Worm (Caenorhabditis elegans) whole organism, young adult: ENCODE data around the gene pqn-22.
A peak's percentile ranks its signal among the peaks of the same experiment; 100 is the strongest.

Experiments used
- C17E4.6 ChIP-seq: fragments of 200-800 bp; sonication (Bioruptor generic); IDR thresholded peaks from 2 replicates; pipeline ENCODE4 v1.3.6; 2022; ENCODE audit warnings: missing genetic modification reagents, missing genetic modification characterization, missing compliant biosample characterization
- F33H1.4 ChIP-seq: fragments of 200-800 bp; sonication (Bioruptor generic); IDR thresholded peaks from 2 replicates; pipeline ENCODE4 v1.3.6; 2022; ENCODE audit warnings: missing genetic modification reagents, missing genetic modification characterization, missing compliant biosample characterization
- F37B4.10 ChIP-seq: fragments of 200-800 bp; sonication (Bioruptor generic); IDR thresholded peaks from 2 replicates; pipeline ENCODE4 v1.3.6; 2022; ENCODE audit warnings: missing genetic modification characterization, missing compliant biosample characterization
- F52B5.7 ChIP-seq: sonication (generic microtip); optimal IDR thresholded peaks from 2 replicates; lab custom pipeline; 2016; ENCODE audit warnings: mild to moderate bottlenecking, missing genetic modification characterization, missing compliant biosample characterization
- T07F8.4 ChIP-seq: sonication (generic microtip); optimal IDR thresholded peaks from 2 replicates; lab custom pipeline; 2016; ENCODE audit warnings: mild to moderate bottlenecking, missing genetic modification characterization, moderate library complexity, missing compliant biosample characterization
- Y53G8AR.9 ChIP-seq: fragments of 200-800 bp; sonication (Bioruptor generic); conservative IDR thresholded peaks from 2 replicates; pipeline ENCODE4 v1.3.6; 2022; ENCODE audit warnings: missing genetic modification reagents, missing genetic modification characterization, missing compliant biosample characterization
- Y95B8A.8 ChIP-seq: fragments of 200-800 bp; sonication (Bioruptor generic); IDR thresholded peaks from 2 replicates; pipeline ENCODE4 v1.3.6; 2022; ENCODE audit warnings: missing genetic modification reagents, missing genetic modification characterization, missing compliant biosample characterization
- akir-1 ChIP-seq: fragments of 200-800 bp; sonication (Bioruptor generic); optimal IDR thresholded peaks from 2 replicates; lab custom pipeline; 2018; ENCODE audit warnings: mild to moderate bottlenecking, missing genetic modification characterization, moderate library complexity, missing compliant biosample characterization
- athp-1 ChIP-seq: sonication (generic microtip); optimal IDR thresholded peaks from 2 replicates; lab custom pipeline; 2017; ENCODE audit warnings: mild to moderate bottlenecking, missing genetic modification characterization, missing compliant biosample characterization
- cebp-1 ChIP-seq, 2 experiments: fragments of 200-800 bp in 1 of 2; sonication (Bioruptor generic) in 1 of 2; sonication (generic microtip) in 1 of 2; IDR thresholded peaks in 1 of 2; optimal IDR thresholded peaks in 1 of 2; 2 replicates each; pipeline versions ENCODE4 v1.3.6 to Lab custom; 2017 to 2022; ENCODE audit warnings: missing compliant biosample characterization in 2 of 2, missing genetic modification characterization in 2 of 2, mild to moderate bottlenecking in 1 of 2, missing genetic modification reagents in 1 of 2, moderate library complexity in 1 of 2
- cebp-2 ChIP-seq: fragments of 200-800 bp; sonication (Bioruptor generic); IDR thresholded peaks from 2 replicates; pipeline ENCODE4 v1.3.6; 2022; ENCODE audit warnings: missing genetic modification characterization, missing compliant biosample characterization
- efl-1 ChIP-seq: fragments of 150-350 bp; optimal IDR thresholded peaks from 2 replicates; lab custom pipeline; 2014; ENCODE audit warnings: missing biosample characterization, missing genetic modification reagents, missing genetic modification characterization
- egl-44 ChIP-seq: fragments of 200-800 bp; sonication (Bioruptor generic); IDR thresholded peaks from 2 replicates; pipeline ENCODE4 v1.3.6; 2022; ENCODE audit warnings: missing genetic modification reagents, missing genetic modification characterization, missing compliant biosample characterization
- fkh-3 ChIP-seq: sonication (generic microtip); optimal IDR thresholded peaks from 2 replicates; lab custom pipeline; 2016; ENCODE audit warnings: mild to moderate bottlenecking, missing genetic modification characterization, missing compliant biosample characterization
- hlh-12 ChIP-seq: sonication (generic microtip); optimal IDR thresholded peaks from 2 replicates; lab custom pipeline; 2016; ENCODE audit warnings: missing genetic modification characterization, missing compliant biosample characterization
- hmg-1.2 ChIP-seq: fragments of 200-800 bp; sonication (Bioruptor generic); IDR thresholded peaks from 2 replicates; pipeline ENCODE4 v1.3.6; 2022; ENCODE audit warnings: missing genetic modification reagents, missing genetic modification characterization, missing compliant biosample characterization
- hrde-1 ChIP-seq: sonication (generic microtip); optimal IDR thresholded peaks from 2 replicates; lab custom pipeline; 2016; ENCODE audit warnings: missing genetic modification characterization, mild to moderate bottlenecking, missing compliant biosample characterization, moderate library complexity, missing genotype, missing genetic modification reagents, borderline replicate concordance
- lin-35 ChIP-seq, 3 experiments: fragments of 150-350 bp in 2 of 3; sonication (generic microtip) in 1 of 3; optimal IDR thresholded peaks; 2 replicates each; lab custom pipeline; 2014 to 2018; ENCODE audit warnings: missing biosample characterization in 3 of 3, missing genetic modification characterization in 3 of 3, missing genetic modification reagents in 3 of 3
- lsy-27 ChIP-seq: sonication (generic microtip); optimal IDR thresholded peaks from 2 replicates; lab custom pipeline; 2017; ENCODE audit warnings: missing genetic modification characterization, mild to moderate bottlenecking, missing compliant biosample characterization, antibody characterized with exemption, missing genotype, borderline replicate concordance; ENCODE audit not compliant: insufficient read depth
- mxl-1 ChIP-seq: sonication (generic microtip); optimal IDR thresholded peaks from 2 replicates; lab custom pipeline; 2016; ENCODE audit warnings: missing genetic modification characterization, missing compliant biosample characterization
- nfya-2 ChIP-seq: fragments of 200-800 bp; sonication (Bioruptor generic); IDR thresholded peaks from 2 replicates; pipeline ENCODE4 v1.3.6; 2022; ENCODE audit warnings: missing genetic modification reagents, missing genetic modification characterization, missing compliant biosample characterization
- nfyb-1 ChIP-seq: fragments of 200-800 bp; sonication (Bioruptor generic); IDR thresholded peaks from 2 replicates; pipeline ENCODE4 v1.3.6; 2022; ENCODE audit warnings: missing genetic modification reagents, missing genetic modification characterization, missing compliant biosample characterization
- nhr-179 ChIP-seq: sonication (generic microtip); optimal IDR thresholded peaks from 2 replicates; lab custom pipeline; 2016; ENCODE audit warnings: mild to moderate bottlenecking, missing genetic modification characterization, missing compliant biosample characterization
- nhr-80 ChIP-seq: sonication (generic microtip); optimal IDR thresholded peaks from 2 replicates; lab custom pipeline; 2016; ENCODE audit warnings: missing genetic modification characterization, missing compliant biosample characterization
- nhr-90 ChIP-seq: sonication (generic microtip); optimal IDR thresholded peaks from 2 replicates; lab custom pipeline; 2016; ENCODE audit warnings: missing genotype, mild to moderate bottlenecking, missing genetic modification characterization, missing compliant biosample characterization
- pbrm-1 ChIP-seq: fragments of 200-800 bp; sonication (Bioruptor generic); IDR thresholded peaks from 2 replicates; pipeline ENCODE4 v1.3.6; 2022; ENCODE audit warnings: missing genetic modification reagents, missing genetic modification characterization, missing compliant biosample characterization
- rcor-1 ChIP-seq: fragments of 200-800 bp; sonication (Bioruptor generic); IDR thresholded peaks from 2 replicates; pipeline ENCODE4 v1.3.6; 2022; ENCODE audit warnings: missing genetic modification reagents, missing genetic modification characterization, missing compliant biosample characterization
- snpc-1.3 ChIP-seq: sonication (generic microtip); optimal IDR thresholded peaks from 2 replicates; lab custom pipeline; 2017; ENCODE audit warnings: missing genetic modification characterization, mild to moderate bottlenecking, missing compliant biosample characterization, antibody characterized with exemption, moderate library complexity, missing genotype, missing genetic modification reagents; ENCODE audit not compliant: insufficient read depth
- snpc-3.4 ChIP-seq: sonication (generic microtip); optimal IDR thresholded peaks from 2 replicates; lab custom pipeline; 2017; ENCODE audit warnings: missing genetic modification characterization, mild to moderate bottlenecking, missing compliant biosample characterization, antibody characterized with exemption, moderate library complexity, missing genotype, missing genetic modification reagents
- snpc-4 ChIP-seq, 5 experiments: fragments of 150-350 bp in 1 of 5; sonication (generic microtip) in 4 of 5; optimal IDR thresholded peaks; 2 replicates each; lab custom pipeline; 2014 to 2018; ENCODE audit warnings: missing genetic modification characterization in 5 of 5, missing biosample characterization in 3 of 5, antibody characterized with exemption in 2 of 5, mild to moderate bottlenecking in 2 of 5, missing compliant biosample characterization in 2 of 5, missing genotype in 2 of 5, moderate library complexity in 2 of 5, missing genetic modification reagents in 1 of 5
- tbp1 ChIP-seq: fragments of 200-800 bp; sonication (Bioruptor generic); optimal IDR thresholded peaks from 2 replicates; lab custom pipeline; 2018; ENCODE audit warnings: mild to moderate bottlenecking, missing genetic modification characterization, missing compliant biosample characterization
- unc-62 ChIP-seq: fragments of 150-350 bp; optimal IDR thresholded peaks from 2 replicates; lab custom pipeline; 2014; ENCODE audit warnings: missing biosample characterization, missing genetic modification reagents, missing genetic modification characterization
- ztf-28 ChIP-seq: fragments of 200-800 bp; sonication (Bioruptor generic); IDR thresholded peaks from 2 replicates; pipeline ENCODE4 v1.3.6; 2022; ENCODE audit warnings: missing genetic modification reagents, missing genetic modification characterization, missing compliant biosample characterization

The pqn-22 gene

DNA sequence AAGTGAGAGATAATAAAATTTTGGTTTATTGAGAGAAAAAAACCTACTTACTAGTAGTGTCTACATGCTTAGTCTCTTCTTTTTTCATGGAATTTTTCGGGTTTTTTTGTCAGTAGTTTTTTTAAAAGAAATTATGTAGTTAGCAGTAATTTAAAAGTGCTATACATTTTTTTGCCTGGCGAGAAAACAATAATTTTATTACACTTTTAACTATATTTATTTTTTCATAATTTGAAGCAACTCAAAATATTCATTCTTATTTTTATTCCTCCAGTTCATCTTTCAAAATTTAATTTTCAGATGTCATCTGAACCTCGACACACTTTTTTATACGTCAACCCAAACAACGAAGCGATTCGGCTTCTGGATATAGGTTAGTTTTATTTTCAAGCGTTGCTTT, 7.2 kb upstream of the pqn-22 start, which contains the start of gene kcc-2 (continued):
- no peak for TF ChIP-seq snpc-3.4 (tag; lab: Kevin White, UChicago)
- no peak for TF ChIP-seq tbp1 (GFP tag; lab: Kevin White, UChicago)
- no peak for TF ChIP-seq fkh-3 (tag; lab: Kevin White, UChicago)

- TF ChIP-seq akir-1 (GFP tag; lab: Kevin White, UChicago) (no peak), Y53G8AR.9 (no peak), hmg-1.2 (GFP tag; lab: Robert Waterston, UW) (peak; percentile 67; the same call in 1 of the 2 replicates), lin-35 (GFP tag; optimal IDR thresholded peaks at IDR 0.05; lab: Kevin White, UChicago) (no peak)
- TF ChIP-seq, all 124 proteins: peak for 1
These were observed 1.7 kb upstream of the pqn-22 start for ce11 chrIV:6035113-6035512.

ce11 chrIV:6032413-6032812, 1.0 kb downstream of the pqn-22 start:
- TF ChIP-seq F37B4.10 (GFP tag; lab: Robert Waterston, UW) (no peak), fkh-3 (tag; lab: Kevin White, UChicago) (no peak), C17E4.6 (GFP tag; lab: Robert Waterston, UW) (no peak), nhr-179 (tag; lab: Kevin White, UChicago) (no peak), snpc-1.3 (tag; lab: Kevin White, UChicago) (no peak), hrde-1 (tag; lab: Kevin White, UChicago) (no peak), ztf-28 (GFP tag; lab: Robert Waterston, UW) (no peak), T07F8.4 (tag; lab: Kevin White, UChicago) (no peak), cebp-2 (GFP tag; lab: Robert Waterston, UW) (no peak), athp-1 (tag; lab: Kevin White, UChicago) (no peak), lsy-27 (tag; lab: Kevin White, UChicago) (no peak), nfyb-1 (GFP tag; lab: Robert Waterston, UW) (no peak), efl-1 (GFP tag; lab: Kevin White, UChicago) (no peak), nfya-2 (GFP tag; lab: Robert Waterston, UW) (no peak), snpc-4 (GFP tag; optimal IDR thresholded peaks at IDR 0.05; lab: Kevin White, UChicago) (no peak), snpc-4 (tag; optimal IDR thresholded peaks at IDR 0.05; lab: Kevin White, UChicago) (no peak), rcor-1 (no peak), F52B5.7 (no peak)

DNA sequence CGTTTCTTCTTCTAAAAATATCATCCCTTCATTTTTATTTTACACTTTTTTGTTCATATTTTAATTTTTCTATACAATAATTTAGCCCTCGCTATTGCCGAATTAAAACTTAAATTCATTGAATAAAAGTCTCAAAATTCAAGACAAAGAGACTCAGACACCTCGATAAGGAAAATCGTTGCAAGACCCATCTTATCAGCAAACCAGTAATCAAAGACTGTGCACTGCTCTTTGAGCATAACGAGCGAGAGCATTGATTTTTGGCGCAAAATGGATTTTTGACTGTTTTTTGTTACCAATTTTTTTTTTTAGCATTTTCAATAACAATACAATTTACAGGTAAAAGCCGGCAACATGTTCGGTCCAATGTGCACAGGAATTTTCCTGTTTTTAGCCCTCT, 15.8 kb downstream of the pqn-22 start, which contains the start of gene C46G7.1:
Gene C46G7.1, plus strand, starts transcription at position 340 of the 400 bp plus-strand sequence.
- TF ChIP-seq F33H1.4 (GFP tag; lab: Robert Waterston, UW) = no peak
- TF ChIP-seq nhr-80 = peak; percentile 79

DNA sequence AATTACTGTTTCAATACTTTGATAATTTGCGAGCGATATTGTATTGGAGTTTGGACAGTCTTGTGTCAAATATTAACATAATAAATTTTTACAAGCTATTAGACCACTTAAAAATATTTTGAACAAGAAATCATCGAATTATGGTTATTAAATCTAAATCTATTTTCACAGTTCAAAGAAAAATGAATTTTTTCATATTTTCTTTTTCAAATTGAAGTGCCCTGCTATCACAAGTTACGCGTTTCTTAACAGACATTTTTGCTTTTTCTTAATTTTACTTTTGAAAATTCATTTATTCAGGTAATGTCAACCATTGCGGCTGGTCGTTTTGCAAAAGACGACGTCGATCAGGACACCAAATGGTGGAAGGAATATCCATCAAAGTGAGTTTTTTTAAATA, 18.5 kb downstream of the pqn-22 start, which contains the start of gene C46G7.2:
Gene C46G7.2, plus strand, starts transcription at position 301 of the 400 bp plus-strand sequence.
- no peak for TF ChIP-seq Y95B8A.8 (GFP tag; lab: Robert Waterston, UW)
- TF ChIP-seq C17E4.6 (GFP tag; lab: Robert Waterston, UW) = no peak
- TF ChIP-seq hlh-12 (tag; lab: Kevin White, UChicago) = no peak
- TF ChIP-seq mxl-1 (tag; lab: Kevin White, UChicago) = no peak
- no peak for TF ChIP-seq pbrm-1 (GFP tag; lab: Robert Waterston, UW)
- TF ChIP-seq ztf-28 (GFP tag; lab: Robert Waterston, UW) = no peak
- TF ChIP-seq nhr-90 (tag; lab: Kevin White, UChicago) = no peak
- no peak for TF ChIP-seq unc-62 (GFP tag; lab: Kevin White, UChicago)
- TF ChIP-seq cebp-1 (GFP tag; IDR thresholded peaks at IDR 0.05; lab: Robert Waterston, UW) = no peak
- no peak for TF ChIP-seq cebp-1 (tag; optimal IDR thresholded peaks at IDR 0.05; lab: Kevin White, UChicago)
- TF ChIP-seq egl-44 (GFP tag; lab: Robert Waterston, UW) = no peak
